Worm (Caenorhabditis elegans) whole organism, L4 larva: ENCODE results near the gene Y45F3A.5.

Experiments
- R02D3.7 ChIP-seq: fragments of 150-350 bp; sonication (generic microtip); optimal IDR thresholded peaks from 3 replicates; lab custom pipeline; 2014; ENCODE audit warnings: missing biosample characterization, missing genetic modification characterization
- T26A8.4 ChIP-seq: fragments of 200-800 bp; sonication (Bioruptor generic); IDR thresholded peaks from 2 replicates; pipeline ENCODE4 v1.3.6; 2022; ENCODE audit warnings: missing genetic modification characterization, missing compliant biosample characterization
- Y105C5A.15 ChIP-seq: fragments of 200-800 bp; sonication (Bioruptor generic); IDR thresholded peaks from 2 replicates; pipeline ENCODE4 v1.3.6; 2022; ENCODE audit warnings: missing genetic modification characterization, missing compliant biosample characterization
- ZK337.2 ChIP-seq: fragments of 200-800 bp; sonication (Bioruptor generic); IDR thresholded peaks from 2 replicates; pipeline ENCODE4 v1.3.6; 2022; ENCODE audit warnings: missing genetic modification reagents, missing genetic modification characterization, missing compliant biosample characterization
- aha-1 ChIP-seq: fragments of 150-350 bp; peaks from one replicate; lab custom pipeline; 2014; ENCODE audit warnings: missing biosample characterization, missing genetic modification characterization
- ceh-28 ChIP-seq: fragments of 150-350 bp; optimal IDR thresholded peaks from 2 replicates; lab custom pipeline; 2014; ENCODE audit warnings: missing biosample characterization, missing genetic modification reagents, missing genetic modification characterization
- ceh-62 ChIP-seq: sonication (generic microtip); optimal IDR thresholded peaks from 2 replicates; lab custom pipeline; 2017; ENCODE audit warnings: missing biosample characterization, missing genetic modification characterization
- cey-2 ChIP-seq: sonication (generic microtip); optimal IDR thresholded peaks from 3 replicates; lab custom pipeline; 2017; ENCODE audit warnings: missing genetic modification characterization, mild to moderate bottlenecking, missing compliant biosample characterization, antibody characterized with exemption, borderline replicate concordance; ENCODE audit not compliant: insufficient read depth
- ctbp-1 ChIP-seq: fragments of 200-800 bp; sonication (Bioruptor generic); IDR thresholded peaks from 2 replicates; pipeline ENCODE4 v1.3.6; 2022; ENCODE audit warnings: missing genetic modification reagents, missing genetic modification characterization, missing compliant biosample characterization
- daf-16 ChIP-seq, 3 experiments: sonication (generic microtip); optimal IDR thresholded peaks; 2 replicates each; lab custom pipeline; 2016 to 2017; ENCODE audit warnings: missing genetic modification characterization in 3 of 3, missing genetic modification reagents in 3 of 3, mild to moderate bottlenecking in 2 of 3, missing compliant biosample characterization in 2 of 3, missing biosample characterization in 1 of 3, moderate library complexity in 1 of 3
- dmd-6 ChIP-seq: fragments of 200-800 bp; sonication (Bioruptor generic); IDR thresholded peaks from 2 replicates; pipeline ENCODE4 v1.3.6; 2022; ENCODE audit warnings: missing genetic modification reagents, missing genetic modification characterization, missing compliant biosample characterization
- dpl-1 ChIP-seq: fragments of 150-350 bp; optimal IDR thresholded peaks from 2 replicates; lab custom pipeline; 2014; ENCODE audit warnings: missing biosample characterization, missing genetic modification reagents, missing genetic modification characterization
- fkh-10 ChIP-seq: fragments of 150-350 bp; optimal IDR thresholded peaks from 2 replicates; lab custom pipeline; 2014; ENCODE audit warnings: missing biosample characterization, missing genetic modification reagents, missing genetic modification characterization
- hif-1 ChIP-seq, 2 experiments: sonication (generic microtip); optimal IDR thresholded peaks; 2 replicates each; lab custom pipeline; 2016 to 2017; ENCODE audit warnings: missing compliant biosample characterization in 2 of 2, missing genetic modification characterization in 2 of 2, missing genetic modification reagents in 2 of 2, missing genotype in 2 of 2, mild to moderate bottlenecking in 1 of 2
- hlh-30 ChIP-seq: sonication (generic microtip); optimal IDR thresholded peaks from 2 replicates; lab custom pipeline; 2017; ENCODE audit warnings: antibody characterized with exemption, mild to moderate bottlenecking, missing genetic modification characterization, missing compliant biosample characterization; ENCODE audit not compliant: insufficient read depth
- hmg-1.1 ChIP-seq: fragments of 200-800 bp; sonication (Bioruptor generic); IDR thresholded peaks from 2 replicates; pipeline ENCODE4 v1.3.6; 2022; ENCODE audit warnings: missing genetic modification reagents, missing genetic modification characterization, missing compliant biosample characterization
- jun-1 ChIP-seq: fragments of 150-350 bp; optimal IDR thresholded peaks from 2 replicates; lab custom pipeline; 2014; ENCODE audit warnings: missing biosample characterization, missing genetic modification reagents, missing genetic modification characterization
- lin-38 ChIP-seq: fragments of 200-800 bp; sonication (Bioruptor generic); IDR thresholded peaks from 2 replicates; pipeline ENCODE4 v1.3.6; 2022; ENCODE audit warnings: missing genetic modification reagents, missing genetic modification characterization, missing compliant biosample characterization
- mdl-1 ChIP-seq, 2 experiments: fragments of 150-350 bp in 1 of 2; sonication (generic microtip) in 1 of 2; optimal IDR thresholded peaks; 2 replicates each; lab custom pipeline; 2014 to 2017; ENCODE audit warnings: missing biosample characterization in 2 of 2, missing genetic modification characterization in 2 of 2
- mep-1 ChIP-seq: fragments of 150-350 bp; sonication (generic microtip); optimal IDR thresholded peaks from 3 replicates; lab custom pipeline; 2014; ENCODE audit warnings: missing biosample characterization, missing genetic modification characterization
- mes-2 ChIP-seq: sonication (generic microtip); optimal IDR thresholded peaks from 2 replicates; lab custom pipeline; 2016; ENCODE audit warnings: missing genotype, mild to moderate bottlenecking, missing genetic modification characterization, missing compliant biosample characterization; ENCODE audit not compliant: poor library complexity, severe bottlenecking
- mxl-2 ChIP-seq: fragments of 200-800 bp; sonication (Bioruptor generic); conservative IDR thresholded peaks from 2 replicates; pipeline ENCODE4 v1.3.6; 2022; ENCODE audit warnings: missing genetic modification reagents, missing genetic modification characterization, missing compliant biosample characterization
- nhr-10 ChIP-seq: fragments of 150-350 bp; optimal IDR thresholded peaks from 2 replicates; lab custom pipeline; 2014; ENCODE audit warnings: missing biosample characterization, missing genetic modification characterization
- nhr-237 ChIP-seq: sonication (generic microtip); optimal IDR thresholded peaks from 2 replicates; lab custom pipeline; 2017; ENCODE audit warnings: missing biosample characterization, missing genetic modification characterization
- nhr-28 ChIP-seq: fragments of 150-350 bp; optimal IDR thresholded peaks from 2 replicates; lab custom pipeline; 2014; ENCODE audit warnings: missing biosample characterization, missing genetic modification characterization
- nhr-41 ChIP-seq: fragments of 200-800 bp; sonication (Bioruptor generic); IDR thresholded peaks from 2 replicates; pipeline ENCODE4 v1.3.6; 2022; ENCODE audit warnings: missing genetic modification reagents, missing genetic modification characterization, missing compliant biosample characterization
- nhr-48 ChIP-seq: sonication (generic microtip); optimal IDR thresholded peaks from 2 replicates; lab custom pipeline; 2016; ENCODE audit warnings: mild to moderate bottlenecking, missing genetic modification characterization, missing compliant biosample characterization
- nhr-76 ChIP-seq: fragments of 150-350 bp; optimal IDR thresholded peaks from 2 replicates; lab custom pipeline; 2014; ENCODE audit warnings: missing biosample characterization, missing genetic modification characterization
- pqm-1 ChIP-seq: sonication (generic microtip); optimal IDR thresholded peaks from 2 replicates; lab custom pipeline; 2017; ENCODE audit warnings: missing biosample characterization, missing genetic modification characterization
- saeg-2 ChIP-seq: fragments of 200-800 bp; sonication (Bioruptor generic); IDR thresholded peaks from 2 replicates; pipeline ENCODE4 v1.3.6; 2022; ENCODE audit warnings: missing genetic modification reagents, missing genetic modification characterization, missing compliant biosample characterization
- sdz-12 ChIP-seq: fragments of 200-800 bp; sonication (Bioruptor generic); optimal IDR thresholded peaks from 2 replicates; lab custom pipeline; 2018; ENCODE audit warnings: mild to moderate bottlenecking, missing genetic modification characterization, missing compliant biosample characterization
- skn-1 ChIP-seq: fragments of 150-350 bp; optimal IDR thresholded peaks from 2 replicates; lab custom pipeline; 2014; ENCODE audit warnings: missing biosample characterization, missing genetic modification characterization
- snpc-1.2 ChIP-seq: fragments of 200-800 bp; sonication (Bioruptor generic); IDR thresholded peaks from 2 replicates; pipeline ENCODE4 v1.3.6; 2022; ENCODE audit warnings: missing genetic modification reagents, missing genetic modification characterization, missing compliant biosample characterization
- snpc-4 ChIP-seq: fragments of 150-350 bp; optimal IDR thresholded peaks from 2 replicates; lab custom pipeline; 2014; ENCODE audit warnings: missing biosample characterization, missing genetic modification characterization
- spr-3 ChIP-seq: fragments of 200-800 bp; sonication (Bioruptor generic); optimal IDR thresholded peaks from 2 replicates; lab custom pipeline; 2018; ENCODE audit warnings: mild to moderate bottlenecking, missing genetic modification characterization, missing compliant biosample characterization
- unc-39 ChIP-seq: sonication (generic microtip); optimal IDR thresholded peaks from 2 replicates; lab custom pipeline; 2017; ENCODE audit warnings: missing biosample characterization, missing genetic modification characterization
- unc-62 ChIP-seq, 3 experiments: fragments of 150-350 bp in 1 of 3; sonication (generic microtip); optimal IDR thresholded peaks in 2 of 3; peaks in 1 of 3; 1 replicate in 1 of 3; 2 replicates in 2 of 3; lab custom pipeline; 2014 to 2017; ENCODE audit warnings: missing biosample characterization in 3 of 3, missing genetic modification characterization in 3 of 3, missing genetic modification reagents in 3 of 3, missing genotype in 1 of 3
- vab-7 ChIP-seq: fragments of 200-800 bp; sonication (Bioruptor generic); IDR thresholded peaks from 2 replicates; pipeline ENCODE4 v1.3.6; 2022; ENCODE audit warnings: missing genetic modification reagents, missing genetic modification characterization, missing compliant biosample characterization
- zag-1 ChIP-seq: fragments of 150-350 bp; optimal IDR thresholded peaks from 2 replicates; lab custom pipeline; 2014; ENCODE audit warnings: missing biosample characterization, missing genetic modification characterization
- zip-11 ChIP-seq: fragments of 200-800 bp; sonication (Bioruptor generic); IDR thresholded peaks from 2 replicates; pipeline ENCODE4 v1.3.6; 2022; ENCODE audit warnings: missing genetic modification characterization, missing compliant biosample characterization
- ztf-7 ChIP-seq: fragments of 150-350 bp; optimal IDR thresholded peaks from 2 replicates; lab custom pipeline; 2014; ENCODE audit warnings: missing biosample characterization, missing genetic modification characterization

Gene Y45F3A.5

DNA sequence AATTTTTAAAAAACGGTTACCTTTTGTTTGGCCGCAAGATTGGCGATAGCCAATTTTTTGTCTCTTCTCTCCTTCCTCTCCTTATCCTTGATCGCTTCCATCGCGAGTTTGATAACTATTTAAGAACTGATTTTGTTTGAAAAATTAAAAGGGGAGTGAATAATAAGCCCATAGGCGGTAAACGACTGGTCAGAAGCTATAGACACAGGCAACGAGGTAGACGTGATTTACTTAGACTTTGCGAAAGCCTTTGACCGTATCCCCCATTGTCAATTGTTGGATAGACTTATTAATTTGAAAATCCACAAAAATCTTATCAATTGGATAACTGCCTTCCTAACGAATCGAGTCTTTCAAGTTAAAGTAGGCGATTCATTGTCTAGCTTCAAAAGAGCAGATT lies at the start of gene Y45F3A.5:
Gene Y45F3A.5, minus strand, starts transcription at position 101 of the 400 bp plus-strand sequence.
- TF ChIP-seq mep-1 (no peak), zip-11 (GFP tag; lab: Robert Waterston, UW) (no peak), vab-7 (no peak), nhr-10 (tag; lab: Kevin White, UChicago) (no peak), nhr-28 (tag; lab: Kevin White, UChicago) (no peak), saeg-2 (GFP tag; lab: Robert Waterston, UW) (no peak), ceh-62 (tag; lab: Kevin White, UChicago) (no peak), sdz-12 (GFP tag; lab: Kevin White, UChicago) (no peak), zag-1 (tag; lab: Kevin White, UChicago) (no peak)

DNA sequence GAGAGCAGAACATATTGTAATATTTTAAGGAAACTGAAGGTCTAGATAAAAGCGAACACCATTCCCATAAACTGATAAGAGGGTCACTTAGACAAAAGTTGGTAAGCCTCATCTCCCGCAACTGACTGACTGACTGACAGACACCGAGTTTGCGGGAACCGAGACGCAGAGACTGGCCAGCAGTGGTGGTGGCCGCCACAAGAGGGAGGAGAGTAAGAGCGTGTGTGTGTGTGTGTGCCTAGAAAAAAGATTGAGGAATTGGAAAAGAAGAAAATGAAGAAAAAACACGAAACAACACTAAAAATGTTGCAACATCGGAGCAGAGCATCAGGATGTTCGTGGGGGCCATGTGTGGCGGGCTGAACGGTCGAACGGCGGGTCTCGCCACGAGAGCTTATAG lies 48.4 kb upstream of the Y45F3A.5 start:
- TF ChIP-seq cey-2 (tag; lab: Kevin White, UChicago), result no peak
- TF ChIP-seq mxl-2 (GFP tag; lab: Robert Waterston, UW), result no peak
- no peak for TF ChIP-seq snpc-1.2 (GFP tag; lab: Robert Waterston, UW)
- TF ChIP-seq mdl-1 (tag; optimal IDR thresholded peaks at IDR 0.05; lab: Kevin White, UChicago), result peak in 1 of 2 experiments; percentile 39
- no peak for TF ChIP-seq skn-1
- TF ChIP-seq mes-2, result peak; percentile 38
- no peak for TF ChIP-seq dpl-1 (GFP tag; lab: Kevin White, UChicago)
- TF ChIP-seq sdz-12 (GFP tag; lab: Kevin White, UChicago), result no peak
- no peak for TF ChIP-seq ZK337.2 (GFP tag; lab: Robert Waterston, UW)
- no peak for TF ChIP-seq T26A8.4 (GFP tag; lab: Robert Waterston, UW)
- no peak for TF ChIP-seq ceh-62 (tag; lab: Kevin White, UChicago)
- no peak for TF ChIP-seq R02D3.7
- no peak for TF ChIP-seq lin-38 (GFP tag; lab: Robert Waterston, UW)
- no peak for TF ChIP-seq Y105C5A.15 (GFP tag; lab: Robert Waterston, UW)
- peak; percentile 33 for TF ChIP-seq hlh-30
- no peak for TF ChIP-seq spr-3
- TF ChIP-seq dmd-6, result no peak
- TF ChIP-seq nhr-237 (tag; lab: Kevin White, UChicago), result no peak
- no peak for TF ChIP-seq hif-1 (tag; optimal IDR thresholded peaks at IDR 0.05; lab: Kevin White, UChicago)
- TF ChIP-seq fkh-10, result no peak
- no peak for TF ChIP-seq nhr-76
- TF ChIP-seq nhr-48 (tag; lab: Kevin White, UChicago), result no peak
- TF ChIP-seq nhr-28 (tag; lab: Kevin White, UChicago), result peak; percentile 10
- TF ChIP-seq nhr-41 (GFP tag; lab: Robert Waterston, UW), result no peak
- no peak for TF ChIP-seq ztf-7
- no peak for TF ChIP-seq zag-1 (tag; lab: Kevin White, UChicago)
- no peak for TF ChIP-seq hmg-1.1 (GFP tag; lab: Robert Waterston, UW)
- TF ChIP-seq daf-16 (GFP tag; optimal IDR thresholded peaks at IDR 0.05; lab: Kevin White, UChicago), result no peak
- TF ChIP-seq daf-16 (tag; optimal IDR thresholded peaks at IDR 0.05; lab: Kevin White, UChicago), result no peak
- TF ChIP-seq unc-39 (tag; lab: Kevin White, UChicago), result no peak
- no peak for TF ChIP-seq ceh-28 (tag; lab: Kevin White, UChicago)
- TF ChIP-seq snpc-4, result no peak
- no peak for TF ChIP-seq zip-11 (GFP tag; lab: Robert Waterston, UW)
- peak; percentile 92 for TF ChIP-seq aha-1 (tag; lab: Kevin White, UChicago)
- TF ChIP-seq unc-62 (GFP tag; optimal IDR thresholded peaks at IDR 0.05 in 1 of 2; lab: Kevin White, UChicago), result peak in 1 of 2 experiments; percentile 71
- TF ChIP-seq unc-62 (tag; optimal IDR thresholded peaks at IDR 0.05; lab: Kevin White, UChicago), result no peak
- TF ChIP-seq pqm-1 (tag; lab: Kevin White, UChicago), result no peak
- TF ChIP-seq jun-1, result no peak
- no peak for TF ChIP-seq ctbp-1 (GFP tag; lab: Robert Waterston, UW)
